Worm (Caenorhabditis elegans) whole organism, L4/young adult: Measurements from ENCODE around the gene ZK177.9.

Experiments
- W03F9.2 ChIP-seq: fragments of 150-350 bp; optimal IDR thresholded peaks from 2 replicates; lab custom pipeline; 2014; ENCODE audit warnings: missing biosample characterization, missing genetic modification characterization
- dao-5 ChIP-seq: sonication (generic microtip); optimal IDR thresholded peaks from 2 replicates; lab custom pipeline; 2016; ENCODE audit warnings: missing genotype, missing genetic modification characterization, moderate library complexity, missing compliant biosample characterization
- him-1 ChIP-seq: sonication (generic microtip); optimal IDR thresholded peaks from 2 replicates; lab custom pipeline; 2016; ENCODE audit warnings: missing genotype, missing genetic modification reagents, missing genetic modification characterization, missing compliant biosample characterization

ZK177.9 gene

ce11 chrII:5517643-5518042, at the start of gene ZK177.9:
ZK177.9 (minus strand) TSS chrII:5517743.
- TF ChIP-seq dao-5: no peak
- no peak for TF ChIP-seq W03F9.2 (tag; lab: Kevin White, UChicago)
- TF ChIP-seq him-1 (tag; lab: Kevin White, UChicago): no peak

ce11 chrII:5565082-5565623, 47.6 kb upstream of the ZK177.9 start:
- TF ChIP-seq W03F9.2 (tag; lab: Kevin White, UChicago): no peak
- no peak for TF ChIP-seq dao-5

- no peak for TF ChIP-seq W03F9.2 (tag; lab: Kevin White, UChicago)
- no peak for TF ChIP-seq dao-5
- TF ChIP-seq him-1 (tag; lab: Kevin White, UChicago): no peak
Observed at ce11 chrII:5561392-5561791, 43.8 kb upstream of the ZK177.9 start, which contains the start of gene C17C3.3. C17C3.3 (plus strand) TSS chrII:5561737.

ce11 chrII:5557134-5557533, 39.6 kb upstream of the ZK177.9 start:
- TF ChIP-seq dao-5: no peak
- TF ChIP-seq him-1 (tag; lab: Kevin White, UChicago): no peak
- TF ChIP-seq W03F9.2 (tag; lab: Kevin White, UChicago): no peak

- no peak for TF ChIP-seq him-1 (tag; lab: Kevin White, UChicago)
Observed at ce11 chrII:5556431-5556830, 38.9 kb upstream of the ZK177.9 start, which contains the start of gene ins-11. ins-11 (plus strand) TSS chrII:5556731.

- TF ChIP-seq dao-5 (no peak), him-1 (tag; lab: Kevin White, UChicago) (no peak), W03F9.2 (tag; lab: Kevin White, UChicago) (no peak)
Observed at ce11 chrII:5555522-5555921, 38.0 kb upstream of the ZK177.9 start.

ce11 chrII:5554788-5555187, 37.2 kb upstream of the ZK177.9 start:
- TF ChIP-seq dao-5: no peak
- TF ChIP-seq him-1 (tag; lab: Kevin White, UChicago): no peak

- TF ChIP-seq dao-5 (no peak), W03F9.2 (tag; lab: Kevin White, UChicago) (no peak), him-1 (tag; lab: Kevin White, UChicago) (no peak)
Observed at ce11 chrII:5554317-5554716, 36.8 kb upstream of the ZK177.9 start, which contains the start of gene ins-12. ins-12 (plus strand) TSS chrII:5554617.

- no peak for TF ChIP-seq him-1 (tag; lab: Kevin White, UChicago)
- TF ChIP-seq dao-5: no peak
- TF ChIP-seq W03F9.2 (tag; lab: Kevin White, UChicago): no peak
Observed at ce11 chrII:5553531-5553930, 36.0 kb upstream of the ZK177.9 start.

ce11 chrII:5551517-5551916, 34.0 kb upstream of the ZK177.9 start, which contains the start of gene C17C3.5:
C17C3.5 (plus strand) TSS chrII:5551817.
- no peak for TF ChIP-seq him-1 (tag; lab: Kevin White, UChicago)
- TF ChIP-seq W03F9.2 (tag; lab: Kevin White, UChicago): no peak
- no peak for TF ChIP-seq dao-5

ce11 chrII:5549746-5550145, 32.2 kb upstream of the ZK177.9 start, which contains the start of gene C17C3.6:
C17C3.6 (plus strand) TSS chrII:5550046.
- TF ChIP-seq dao-5 (no peak), W03F9.2 (tag; lab: Kevin White, UChicago) (no peak), him-1 (tag; lab: Kevin White, UChicago) (no peak)

ce11 chrII:5547442-5547894, 29.9 kb upstream of the ZK177.9 start, which contains the start of gene acdh-2:
acdh-2 (minus strand) TSS chrII:5547492.
- TF ChIP-seq dao-5 (no peak), him-1 (tag; lab: Kevin White, UChicago) (no peak), W03F9.2 (tag; lab: Kevin White, UChicago) (no peak)

- TF ChIP-seq W03F9.2 (tag; lab: Kevin White, UChicago): no peak
- no peak for TF ChIP-seq him-1 (tag; lab: Kevin White, UChicago)
- no peak for TF ChIP-seq dao-5
Observed at ce11 chrII:5544764-5545163, 27.2 kb upstream of the ZK177.9 start, which contains the start of gene ins-13. ins-13 (minus strand) TSS chrII:5544864.

- TF ChIP-seq W03F9.2 (tag; lab: Kevin White, UChicago) (no peak), dao-5 (no peak)
Observed at ce11 chrII:5544145-5544515, 26.6 kb upstream of the ZK177.9 start.

ce11 chrII:5543476-5544144, 26.1 kb upstream of the ZK177.9 start:
- TF ChIP-seq W03F9.2 (tag; lab: Kevin White, UChicago) (peak; percentile 80), him-1 (tag; lab: Kevin White, UChicago) (peak; percentile 98), dao-5 (peak; percentile 89)
